Fruit fly (Drosophila melanogaster): Measurements from ENCODE around the gene eIF4E7.

DNA sequence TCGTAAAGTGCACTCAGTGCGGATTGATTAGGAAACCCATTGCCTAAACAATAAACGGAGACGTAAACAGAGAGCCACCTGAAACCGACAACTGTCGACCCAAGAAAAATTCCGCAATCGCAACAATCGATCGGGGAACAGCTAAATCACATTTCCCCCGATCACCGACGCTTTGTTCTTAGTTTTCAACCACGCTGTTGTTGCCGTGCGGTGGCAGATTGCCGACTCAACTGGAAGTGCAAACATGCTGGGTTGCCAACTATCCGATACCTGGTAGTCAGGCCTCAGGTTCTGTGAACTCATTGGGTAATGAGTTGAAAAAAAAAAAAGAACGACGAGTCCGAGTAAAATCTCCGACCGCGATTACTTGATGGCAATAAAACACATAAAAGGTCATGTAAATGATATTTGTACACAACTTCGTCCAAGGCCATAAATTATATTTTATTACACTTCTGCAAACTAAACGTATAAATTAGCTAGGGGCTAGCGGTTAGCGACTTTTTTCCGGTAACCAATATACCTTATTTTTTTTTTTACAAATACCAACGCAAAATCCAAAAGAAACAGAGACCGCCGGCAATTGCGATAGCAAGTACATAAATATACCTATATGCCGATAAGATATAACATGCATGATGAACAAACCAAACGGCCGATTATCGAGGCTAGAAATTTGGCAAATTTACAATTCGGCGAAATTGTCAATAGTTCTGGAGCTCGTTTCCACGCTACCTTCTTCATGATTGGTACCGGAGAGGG, 8.1 kb upstream of the eIF4E7 start, which contains the start of gene CG11378:
- TF ChIP-seq CG8478 (optimal IDR thresholded peaks at IDR 0.05) (no peak), CTCF (optimal IDR thresholded peaks at IDR 0.05) (no peak)
